Worm (Caenorhabditis elegans): ENCODE measurements around the gene K08B12.3.
A peak's percentile ranks its signal among the peaks of the same experiment; 100 is the strongest.

K08B12.3 gene

DNA sequence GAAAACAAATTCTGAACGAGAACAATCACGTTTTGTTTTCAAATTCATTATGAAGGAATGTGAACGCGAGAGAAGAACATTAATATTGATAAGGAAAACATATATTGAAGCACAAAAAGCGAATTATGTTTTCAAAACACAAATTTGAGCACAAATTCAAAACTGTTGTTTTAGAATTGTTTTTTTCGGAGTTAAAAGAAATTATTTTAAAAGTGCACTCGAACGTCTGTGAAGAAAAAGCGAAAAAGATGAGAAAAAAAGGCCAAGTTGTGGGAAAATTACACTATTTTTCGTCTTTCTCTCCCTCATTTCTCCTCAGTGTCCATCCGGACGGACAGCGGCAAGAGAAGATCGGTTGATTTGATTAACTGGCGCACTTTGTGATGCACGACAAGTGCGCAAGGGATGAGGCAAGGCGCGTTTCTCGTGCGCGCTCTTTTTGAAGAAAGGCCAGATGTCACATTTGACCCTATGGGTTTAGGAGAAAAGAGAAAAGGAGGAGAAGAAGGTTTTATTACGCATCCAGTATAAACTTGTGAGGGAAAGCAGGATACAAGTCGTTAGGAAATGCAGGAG is 32.3 kb downstream of the K08B12.3 start, which contains the start of gene mrck-1 (continued):
- TF ChIP-seq fkh-10 (GFP tag; optimal IDR thresholded peaks at IDR 0.05) = peak; percentile 94
- TF ChIP-seq madf-9 (GFP tag; conservative IDR thresholded peaks at IDR 0.05) = peak; percentile 72; the same call in 1 of the 2 replicates
- TF ChIP-seq nhr-102 (tag; optimal IDR thresholded peaks at IDR 0.05) = peak; percentile 86
- TF ChIP-seq T26A8.4 (GFP tag; IDR thresholded peaks at IDR 0.05) = peak; percentile 83

DNA sequence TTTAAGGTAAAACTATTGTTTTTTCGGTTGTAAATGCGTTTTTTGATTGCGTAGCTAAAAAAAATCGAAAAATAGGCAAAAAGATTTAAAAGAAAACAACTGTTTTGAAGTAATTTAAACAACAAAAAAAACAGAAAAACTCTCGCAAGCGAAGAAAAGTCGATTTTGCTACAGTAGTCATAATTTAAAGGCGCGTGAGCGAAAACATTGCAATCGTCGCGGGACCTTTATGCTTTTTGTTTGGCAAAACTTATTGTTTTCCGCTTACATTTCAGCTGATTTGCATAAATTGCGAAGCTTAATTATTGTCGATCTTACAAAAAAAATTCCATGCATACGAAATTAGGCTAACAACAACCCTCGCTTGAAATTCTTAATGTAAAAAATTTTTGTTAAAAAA is 33.0 kb downstream of the K08B12.3 start:
- TF ChIP-seq lir-3 (tag; optimal IDR thresholded peaks at IDR 0.05) (no peak), F10B5.3 (tag; optimal IDR thresholded peaks at IDR 0.05) (no peak), php-3 (GFP tag; IDR thresholded peaks at IDR 0.05) (no peak), nhr-10 (tag; optimal IDR thresholded peaks at IDR 0.05) (no peak), F49E8.2 (tag; optimal IDR thresholded peaks at IDR 0.05; ENCODE audit: borderline replicate concordance) (peak; percentile 5)

DNA sequence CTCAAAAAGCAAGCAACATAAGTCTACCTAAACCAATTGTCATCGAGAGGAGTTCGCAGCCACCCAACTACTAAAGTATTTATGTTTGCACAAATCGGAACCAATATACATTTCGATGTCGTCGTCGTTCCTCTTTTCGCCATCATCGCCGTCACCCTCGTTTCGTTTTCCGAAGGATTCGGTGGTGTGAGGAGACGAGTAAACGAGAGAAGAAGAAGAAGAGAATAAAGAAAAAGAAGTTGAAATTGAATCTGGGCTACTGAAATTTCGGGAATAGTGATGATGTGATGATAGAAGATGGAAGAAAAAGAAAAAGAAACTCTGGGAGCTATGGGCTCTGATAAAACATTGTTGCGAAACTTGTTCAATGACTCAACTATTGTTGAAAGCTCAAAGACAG is 33.5 kb downstream of the K08B12.3 start:
- TF ChIP-seq egl-27 (tag; optimal IDR thresholded peaks at IDR 0.05) (no peak), aha-1 (tag) (peak; percentile 76)

DNA sequence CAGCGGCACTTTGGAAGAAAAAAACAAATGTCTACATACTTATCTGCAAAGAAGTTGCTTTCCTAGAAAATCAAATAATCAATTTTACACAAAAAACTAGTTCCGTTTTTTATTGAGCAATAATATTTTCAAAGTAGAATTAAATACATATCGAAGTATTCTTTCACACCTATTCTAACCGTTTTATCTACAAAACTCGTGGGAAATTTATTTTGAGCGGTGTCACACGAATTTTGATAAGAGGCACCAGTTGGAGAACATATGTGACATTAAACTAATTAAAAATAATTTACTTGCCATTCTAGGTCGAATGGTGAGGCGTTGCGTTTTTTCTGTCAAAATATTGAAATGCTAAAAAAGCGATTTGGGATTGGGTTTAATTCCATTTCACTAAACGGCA is 34.0 kb downstream of the K08B12.3 start:
- TF ChIP-seq daf-16 (GFP tag; optimal IDR thresholded peaks at IDR 0.05) (no peak), daf-16 (tag; optimal IDR thresholded peaks at IDR 0.05) (peak; percentile 54), ceh-20 (GFP tag; IDR thresholded peaks at IDR 0.05) (no peak), nhr-28 (tag; optimal IDR thresholded peaks at IDR 0.05) (peak; percentile 29), pqm-1 (tag; optimal IDR thresholded peaks at IDR 0.05) (no peak), T26A8.4 (GFP tag; IDR thresholded peaks at IDR 0.05) (no peak), jun-1 (tag; optimal IDR thresholded peaks at IDR 0.05) (no peak), lsy-2 (tag; optimal IDR thresholded peaks at IDR 0.05) (no peak), Y48G9A.11 (GFP tag; IDR thresholded peaks at IDR 0.05) (no peak), vab-7 (GFP tag; IDR thresholded peaks at IDR 0.05) (no peak), aly-2 (tag; optimal IDR thresholded peaks at IDR 0.05) (no peak), hlh-30 (tag; optimal IDR thresholded peaks at IDR 0.05; ENCODE audit: insufficient read depth) (peak; percentile 16), php-3 (GFP tag; IDR thresholded peaks at IDR 0.05) (peak; percentile 37; the same call in 1 of the 2 replicates), lin-1 (GFP tag; IDR thresholded peaks at IDR 0.05) (no peak), arid-1 (GFP tag; conservative IDR thresholded peaks at IDR 0.05) (no peak), dve-1 (tag; optimal IDR thresholded peaks at IDR 0.05; ENCODE audit: insufficient read depth) (peak; percentile 2), hlh-11 (tag; optimal IDR thresholded peaks at IDR 0.05) (peak; percentile 4)

DNA sequence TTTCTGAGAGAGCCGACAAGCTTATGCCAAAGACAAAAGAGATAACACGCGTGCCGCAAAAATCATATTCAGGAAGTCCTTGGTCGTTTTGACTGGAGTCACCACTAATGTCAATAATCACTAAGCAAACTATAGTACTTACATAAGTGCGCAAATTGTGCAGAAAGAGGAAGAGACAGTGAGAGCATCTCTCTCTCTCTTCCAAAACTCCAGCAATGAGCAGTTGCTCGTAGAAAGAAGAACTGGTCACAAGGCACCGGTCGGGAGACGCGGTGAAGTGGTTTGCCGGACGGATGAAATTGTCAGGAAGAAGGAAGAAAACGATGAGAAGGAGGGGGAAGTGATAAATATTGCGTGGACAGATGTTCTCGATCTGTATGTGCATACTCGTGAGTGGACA is 35.1 kb downstream of the K08B12.3 start:
- TF ChIP-seq madf-9 (GFP tag; conservative IDR thresholded peaks at IDR 0.05) = no peak
- no peak for TF ChIP-seq nhr-11 (tag; optimal IDR thresholded peaks at IDR 0.05)
- TF ChIP-seq mxl-2 (GFP tag; conservative IDR thresholded peaks at IDR 0.05) = no peak
- TF ChIP-seq spr-3 (GFP tag; optimal IDR thresholded peaks at IDR 0.05) = no peak
- TF ChIP-seq egl-27 (tag; optimal IDR thresholded peaks at IDR 0.05) = no peak
- TF ChIP-seq F10B5.3 (tag; optimal IDR thresholded peaks at IDR 0.05) = no peak
- TF ChIP-seq hif-1 (tag; optimal IDR thresholded peaks at IDR 0.05) = no peak
- TF ChIP-seq ceh-20 (GFP tag; IDR thresholded peaks at IDR 0.05) = no peak
- no peak for TF ChIP-seq spr-1 (tag; optimal IDR thresholded peaks at IDR 0.05)
- TF ChIP-seq rbr-2 (tag; optimal IDR thresholded peaks at IDR 0.05) = no peak
- TF ChIP-seq arid-1 (GFP tag; conservative IDR thresholded peaks at IDR 0.05) = no peak
- no peak for TF ChIP-seq ZK337.2 (GFP tag; IDR thresholded peaks at IDR 0.05)
- TF ChIP-seq cey-2 (tag; optimal IDR thresholded peaks at IDR 0.05; ENCODE audit: borderline replicate concordance, insufficient read depth) = no peak
- peak; percentile 48 for TF ChIP-seq hlh-30 (tag; optimal IDR thresholded peaks at IDR 0.05; ENCODE audit: insufficient read depth)
- no peak for TF ChIP-seq nhr-102 (tag; optimal IDR thresholded peaks at IDR 0.05)
- no peak for TF ChIP-seq daf-8 (GFP tag; IDR thresholded peaks at IDR 0.05)
- no peak for TF ChIP-seq zip-2 (tag; optimal IDR thresholded peaks at IDR 0.05)
- TF ChIP-seq T26A8.4 (GFP tag; IDR thresholded peaks at IDR 0.05) = no peak
- no peak for TF ChIP-seq nhr-48 (tag; optimal IDR thresholded peaks at IDR 0.05)
- TF ChIP-seq hlh-11 (tag; optimal IDR thresholded peaks at IDR 0.05) = peak; percentile 30
- TF ChIP-seq dmd-9 (GFP tag; IDR thresholded peaks at IDR 0.05) = no peak
- peak in 1 of 2 experiments; percentile 86 for TF ChIP-seq unc-62 (GFP tag; optimal IDR thresholded peaks at IDR 0.05 in 1 of 2)
- no peak for TF ChIP-seq unc-62 (tag; optimal IDR thresholded peaks at IDR 0.05)
- no peak for TF ChIP-seq mes-2 (tag; optimal IDR thresholded peaks at IDR 0.05; ENCODE audit: poor library complexity, severe bottlenecking)
- TF ChIP-seq dmd-8 (GFP tag; IDR thresholded peaks at IDR 0.05) = no peak
- TF ChIP-seq nhr-237 (tag; optimal IDR thresholded peaks at IDR 0.05) = no peak
- peak; percentile 7 for TF ChIP-seq dve-1 (tag; optimal IDR thresholded peaks at IDR 0.05; ENCODE audit: insufficient read depth)
